Worm (Caenorhabditis elegans): ENCODE measurements around the gene nrde-2.

DNA sequence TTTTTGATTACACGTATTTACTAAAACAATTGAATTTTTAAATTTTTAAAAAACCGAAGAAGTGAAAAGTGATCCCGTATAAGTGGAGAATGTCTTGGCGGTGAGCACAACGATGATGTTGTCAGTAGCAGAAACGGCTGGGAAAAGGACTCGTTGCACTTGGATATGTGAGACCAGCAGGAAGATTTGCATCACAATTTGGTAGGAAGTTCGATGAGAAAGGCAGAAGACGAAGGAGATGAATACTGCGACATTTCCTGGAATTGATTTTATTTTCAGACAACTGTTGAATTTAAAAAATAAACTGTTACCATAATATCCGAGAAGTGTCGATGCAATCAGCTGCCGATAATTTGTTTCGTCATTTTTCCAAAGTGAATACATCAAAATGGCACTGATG, 47.5 kb downstream of the nrde-2 start, which contains the start of gene R05H5.4:
- no peak for TF ChIP-seq madf-10 (tag; optimal IDR thresholded peaks at IDR 0.05)
- TF ChIP-seq mxl-1 (tag; optimal IDR thresholded peaks at IDR 0.05): no peak
- TF ChIP-seq hlh-26 (GFP tag; conservative IDR thresholded peaks at IDR 0.05): no peak
- TF ChIP-seq attf-3 (GFP tag; conservative IDR thresholded peaks at IDR 0.05): no peak
- no peak for TF ChIP-seq F49E8.2 (tag; optimal IDR thresholded peaks at IDR 0.05; ENCODE audit: insufficient read depth)
- TF ChIP-seq ama-1 (optimal IDR thresholded peaks at IDR 0.05): no peak
- no peak for TF ChIP-seq ama-1 (GFP tag; optimal IDR thresholded peaks at IDR 0.05)
- no peak for TF ChIP-seq dpl-1 (GFP tag; optimal IDR thresholded peaks at IDR 0.05)
- no peak for TF ChIP-seq unc-62 (GFP tag; optimal IDR thresholded peaks at IDR 0.05)
- no peak for TF ChIP-seq B0019.2 (GFP tag; conservative IDR thresholded peaks at IDR 0.05)
- no peak for TF ChIP-seq ztf-25 (GFP tag; IDR thresholded peaks at IDR 0.05)
- TF ChIP-seq unc-130 (GFP tag; optimal IDR thresholded peaks at IDR 0.05): no peak
- no peak for TF ChIP-seq bed-1 (GFP tag; IDR thresholded peaks at IDR 0.05)
- TF ChIP-seq K11D2.4 (GFP tag; IDR thresholded peaks at IDR 0.05): no peak

Measured in whole organism, young adult.